Fruit fly (Drosophila melanogaster) whole organism, embryonic: Measurements from ENCODE around the gene CG7272.

Experiments
- Atf3 ChIP-seq: fragments of 200-800 bp; sonication (Bioruptor generic); optimal IDR thresholded peaks from 3 replicates; lab custom pipeline; 2016; ENCODE audit warnings: missing biosample characterization, missing genetic modification characterization
- Awh ChIP-seq: fragments of 200-800 bp; sonication (Bioruptor generic); IDR thresholded peaks from 2 replicates; pipeline ENCODE4, ENCODE4 v1.3.6; 2022; ENCODE audit warnings: missing biosample characterization, missing genetic modification characterization
- B-H2 ChIP-seq: fragments of 200-800 bp; sonication (Bioruptor generic); optimal IDR thresholded peaks from 2 replicates; lab custom pipeline; 2018; ENCODE audit warnings: missing biosample characterization, mild to moderate bottlenecking, missing genetic modification characterization
- CG10543 ChIP-seq: fragments of 200-800 bp; sonication (Bioruptor generic); optimal IDR thresholded peaks from 3 replicates; lab custom pipeline; 2017; ENCODE audit warnings: missing biosample characterization, mild to moderate bottlenecking, missing genetic modification characterization, moderate library complexity
- CG10959 ChIP-seq: fragments of 200-800 bp; sonication (Bioruptor generic); IDR thresholded peaks from 2 replicates; pipeline ENCODE4 v1.3.6; 2022; ENCODE audit warnings: missing biosample characterization, missing genetic modification characterization
- CG11723 ChIP-seq: fragments of 200-800 bp; sonication (Bioruptor generic); optimal IDR thresholded peaks from 2 replicates; lab custom pipeline; 2017; ENCODE audit warnings: missing biosample characterization, mild to moderate bottlenecking, missing genetic modification characterization
- CG12391 ChIP-seq: fragments of 200-800 bp; sonication (Bioruptor generic); optimal IDR thresholded peaks from 3 replicates; lab custom pipeline; 2018; ENCODE audit warnings: missing biosample characterization, mild to moderate bottlenecking, missing genetic modification characterization, moderate library complexity
- CG12744 ChIP-seq: fragments of 200-800 bp; sonication (Bioruptor generic); optimal IDR thresholded peaks from 2 replicates; lab custom pipeline; 2016; ENCODE audit warnings: missing biosample characterization, missing genetic modification characterization
- CG13296 ChIP-seq: fragments of 200-800 bp; sonication (Bioruptor generic); optimal IDR thresholded peaks from 3 replicates; lab custom pipeline; 2018; ENCODE audit warnings: missing biosample characterization, mild to moderate bottlenecking, missing genetic modification characterization
- CG14710 ChIP-seq: fragments of 200-800 bp; sonication (Bioruptor generic); optimal IDR thresholded peaks from 3 replicates; lab custom pipeline; 2019; ENCODE audit warnings: missing biosample characterization, mild to moderate bottlenecking, missing genetic modification characterization, moderate library complexity
- CG33557 ChIP-seq: fragments of 200-800 bp; sonication (Bioruptor generic); optimal IDR thresholded peaks from 2 replicates; lab custom pipeline; 2019; ENCODE audit warnings: missing biosample characterization, mild to moderate bottlenecking, missing genetic modification characterization, moderate library complexity
- CG4424 ChIP-seq: fragments of 200-800 bp; sonication (Bioruptor generic); optimal IDR thresholded peaks from 3 replicates; lab custom pipeline; 2016; ENCODE audit warnings: missing biosample characterization, missing genetic modification characterization
- CG6765 ChIP-seq: fragments of 200-800 bp; sonication (Bioruptor generic); optimal IDR thresholded peaks from 3 replicates; lab custom pipeline; 2017; ENCODE audit warnings: missing biosample characterization, mild to moderate bottlenecking, missing genetic modification characterization
- CG9817 ChIP-seq: fragments of 200-800 bp; sonication (Bioruptor generic); optimal IDR thresholded peaks from 2 replicates; lab custom pipeline; 2018; ENCODE audit warnings: missing biosample characterization, mild to moderate bottlenecking, missing genetic modification characterization, moderate library complexity
- CG9876 ChIP-seq: fragments of 200-800 bp; sonication (Bioruptor generic); optimal IDR thresholded peaks from 2 replicates; lab custom pipeline; 2016; ENCODE audit warnings: missing biosample characterization, missing genetic modification characterization
- CkIIα-i1 ChIP-seq: fragments of 200-800 bp; sonication (Bioruptor generic); IDR thresholded peaks from 2 replicates; pipeline ENCODE4 v1.3.6; 2022; ENCODE audit warnings: missing biosample characterization, missing genetic modification characterization
- D19A ChIP-seq: fragments of 200-800 bp; optimal IDR thresholded peaks from 3 replicates; lab custom pipeline; 2019; ENCODE audit warnings: missing biosample characterization, mild to moderate bottlenecking, missing genetic modification characterization, moderate library complexity
- Deaf1 ChIP-seq: fragments of 200-800 bp; optimal IDR thresholded peaks from 3 replicates; lab custom pipeline; 2019; ENCODE audit warnings: missing biosample characterization, mild to moderate bottlenecking, missing genetic modification characterization, moderate library complexity
- ERR ChIP-seq: fragments of 200-800 bp; sonication (Bioruptor generic); optimal IDR thresholded peaks from 2 replicates; lab custom pipeline; 2016; ENCODE audit warnings: missing biosample characterization, missing genetic modification characterization
- Eip74EF ChIP-seq, 2 experiments: fragments of 200-800 bp in 1 of 2; fragments of >200 bp in 1 of 2; sonication (Bioruptor generic) in 1 of 2; optimal IDR thresholded peaks; 2 replicates each; lab custom pipeline; 2017 to 2019; ENCODE audit warnings: missing biosample characterization in 2 of 2, missing genetic modification characterization in 2 of 2, mild to moderate bottlenecking in 1 of 2, moderate library complexity in 1 of 2
- GATAe ChIP-seq: fragments of 200-800 bp; sonication (Bioruptor generic); conservative IDR thresholded peaks from 2 replicates; pipeline ENCODE4 v1.3.6; 2022; ENCODE audit warnings: missing biosample characterization, missing genetic modification characterization
- HLH3B ChIP-seq: fragments of 200-800 bp; sonication (Bioruptor generic); IDR thresholded peaks from 2 replicates; pipeline ENCODE4 v1.3.6; 2022; ENCODE audit warnings: missing biosample characterization, missing genetic modification characterization
- Hand ChIP-seq: fragments of 200-800 bp; sonication (Bioruptor generic); optimal IDR thresholded peaks from 2 replicates; lab custom pipeline; 2017; ENCODE audit warnings: mild to moderate bottlenecking, missing biosample characterization, missing genetic modification reagents, missing genetic modification characterization
- HmgD ChIP-seq: fragments of 200-800 bp; sonication (Bioruptor generic); optimal IDR thresholded peaks from 3 replicates; lab custom pipeline; 2016; ENCODE audit warnings: missing biosample characterization, missing genetic modification characterization
- Mad ChIP-seq: fragments of 200-800 bp; sonication (Bioruptor generic); optimal IDR thresholded peaks from 2 replicates; lab custom pipeline; 2016; ENCODE audit warnings: missing biosample characterization, missing genetic modification characterization
- Med ChIP-seq: fragments of 200-800 bp; sonication (Bioruptor generic); peaks from one replicate; lab custom pipeline; 2016; ENCODE audit warnings: missing biosample characterization, missing genetic modification characterization, mild to moderate bottlenecking, inconsistent platforms, moderate library complexity
- NK7.1 ChIP-seq: fragments of 200-800 bp; sonication (Bioruptor generic); optimal IDR thresholded peaks from 3 replicates; lab custom pipeline; 2016; ENCODE audit warnings: missing biosample characterization, missing genetic modification characterization
- PHDP ChIP-seq: fragments of 200-800 bp; sonication (Bioruptor generic); optimal IDR thresholded peaks from 3 replicates; lab custom pipeline; 2018; ENCODE audit warnings: missing biosample characterization, mild to moderate bottlenecking, missing genetic modification characterization, moderate library complexity
- Pdp1 ChIP-seq, 2 experiments: fragments of 200-800 bp; sonication (Bioruptor generic); optimal IDR thresholded peaks; 3 replicates each; lab custom pipeline; 2016; ENCODE audit warnings: missing biosample characterization in 2 of 2, missing genetic modification characterization in 2 of 2, mild to moderate bottlenecking in 1 of 2, moderate library complexity in 1 of 2
- Rfx ChIP-seq: fragments of 200-800 bp; sonication (Bioruptor generic); IDR thresholded peaks from 2 replicates; pipeline ENCODE4 v1.3.6; 2022; ENCODE audit warnings: missing biosample characterization, missing genetic modification characterization
- Sox102F ChIP-seq: fragments of 200-800 bp; sonication (Bioruptor generic); optimal IDR thresholded peaks from 2 replicates; lab custom pipeline; 2018; ENCODE audit warnings: missing biosample characterization, mild to moderate bottlenecking, missing genetic modification characterization, moderate library complexity
- Xrp1 ChIP-seq: fragments of 200-800 bp; sonication (Bioruptor generic); IDR thresholded peaks from 2 replicates; pipeline ENCODE4 v1.3.6; 2022; ENCODE audit warnings: missing biosample characterization, missing genetic modification characterization
- ash1 ChIP-seq: fragments of 200-800 bp; sonication (Bioruptor generic); optimal IDR thresholded peaks from 2 replicates; lab custom pipeline; 2018; ENCODE audit warnings: missing biosample characterization, mild to moderate bottlenecking, missing genetic modification characterization
- dpn ChIP-seq, 2 experiments: fragments of 200-800 bp; sonication (Bioruptor generic); optimal IDR thresholded peaks; 3 replicates each; lab custom pipeline; 2016; ENCODE audit warnings: missing biosample characterization in 2 of 2, missing genetic modification characterization in 2 of 2
- eve ChIP-seq, 2 experiments: fragments of >200 bp; optimal IDR thresholded peaks; 2 replicates each; lab custom pipeline; 2017; ENCODE audit warnings: missing biosample characterization in 2 of 2, missing genetic modification characterization in 2 of 2
- fd96Cb ChIP-seq: fragments of 200-800 bp; sonication (Bioruptor generic); optimal IDR thresholded peaks from 2 replicates; lab custom pipeline; 2018; ENCODE audit warnings: missing biosample characterization, mild to moderate bottlenecking, missing genetic modification characterization, moderate library complexity
- hkb ChIP-seq, 2 experiments: fragments of 200-800 bp in 1 of 2; fragments of >200 bp in 1 of 2; sonication (Bioruptor generic) in 1 of 2; IDR thresholded peaks in 1 of 2; optimal IDR thresholded peaks in 1 of 2; 2 replicates each; pipeline versions ENCODE4 v1.3.6 to Lab custom; 2017 to 2022; ENCODE audit warnings: missing biosample characterization in 1 of 2, missing genetic modification characterization in 1 of 2
- jumu ChIP-seq: fragments of 200-800 bp; sonication (Bioruptor generic); optimal IDR thresholded peaks from 3 replicates; lab custom pipeline; 2016; ENCODE audit warnings: missing biosample characterization, missing genetic modification characterization
- kah ChIP-seq: fragments of 200-800 bp; sonication (Bioruptor generic); optimal IDR thresholded peaks from 2 replicates; lab custom pipeline; 2018; ENCODE audit warnings: missing biosample characterization, mild to moderate bottlenecking, missing genetic modification characterization
- lab ChIP-seq: fragments of 200-800 bp; sonication (Bioruptor generic); optimal IDR thresholded peaks from 3 replicates; lab custom pipeline; 2017; ENCODE audit warnings: missing biosample characterization, missing genetic modification characterization, mild to moderate bottlenecking, moderate library complexity, missing genetic modification reagents
- pb ChIP-seq: fragments of 200-800 bp; sonication (Bioruptor generic); optimal IDR thresholded peaks from 3 replicates; lab custom pipeline; 2016; ENCODE audit warnings: missing biosample characterization, missing genetic modification characterization
- pho ChIP-seq: fragments of 200-800 bp; sonication (Bioruptor generic); optimal IDR thresholded peaks from 2 replicates; lab custom pipeline; 2016; ENCODE audit warnings: missing biosample characterization, missing genetic modification characterization
- prd ChIP-seq, 3 experiments: fragments of >200 bp in 2 of 3; fragments of 200-800 bp in 1 of 3; sonication (Bioruptor generic) in 1 of 3; optimal IDR thresholded peaks in 2 of 3; IDR thresholded peaks in 1 of 3; 2 replicates in 2 of 3; 3 replicates in 1 of 3; pipeline versions ENCODE4 v1.3.6 to Lab custom; 2017 to 2022; ENCODE audit warnings: missing biosample characterization in 1 of 3, missing genetic modification characterization in 1 of 3
- repo ChIP-seq: fragments of 200-800 bp; sonication (Bioruptor generic); optimal IDR thresholded peaks from 2 replicates; lab custom pipeline; 2016; ENCODE audit warnings: missing biosample characterization, missing genetic modification characterization
- sc ChIP-seq, 3 experiments: fragments of >200 bp in 2 of 3; fragments of 200-800 bp in 1 of 3; sonication (Bioruptor generic) in 1 of 3; optimal IDR thresholded peaks; 2 replicates in 2 of 3; 3 replicates in 1 of 3; lab custom pipeline; 2017; ENCODE audit warnings: mild to moderate bottlenecking in 1 of 3, missing biosample characterization in 1 of 3, missing genetic modification characterization in 1 of 3, missing genetic modification reagents in 1 of 3
- seq ChIP-seq: fragments of 200-800 bp; sonication (Bioruptor generic); IDR thresholded peaks from 2 replicates; pipeline ENCODE4 v1.3.6; 2022; ENCODE audit warnings: missing biosample characterization, missing genetic modification characterization
- stwl ChIP-seq: fragments of 200-800 bp; sonication (Bioruptor generic); optimal IDR thresholded peaks from 3 replicates; lab custom pipeline; 2018; ENCODE audit warnings: missing biosample characterization, mild to moderate bottlenecking, missing genetic modification characterization, moderate library complexity
- z ChIP-seq: fragments of 200-800 bp; sonication (Bioruptor generic); IDR thresholded peaks from 3 replicates; pipeline ENCODE4 v1.3.6; 2022; ENCODE audit warnings: missing biosample characterization, missing genetic modification characterization

CG7272 gene

dm6 chr3L:15514814-15515495 is 14.2 kb downstream of the CG7272 start (continued):
- TF ChIP-seq jumu (no peak), Rfx (no peak), fd96Cb (no peak), dpn (GFP tag; optimal IDR thresholded peaks at IDR 0.05; lab: Kevin White, UChicago) (no peak), CG12391 (tag; lab: Kevin White, UChicago) (no peak), CG9817 (tag; lab: Kevin White, UChicago) (no peak), NK7.1 (no peak), Atf3 (GFP tag; lab: Kevin White, UChicago) (no peak), CG13296 (GFP tag; lab: Kevin White, UChicago) (no peak), CG33557 (GFP tag; lab: Kevin White, UChicago) (no peak), ERR (no peak), CG4424 (GFP tag; lab: Kevin White, UChicago) (no peak), lab (no peak), CkIIα-i1 (GFP tag; lab: Robert Waterston, UW) (no peak), Awh (GFP tag; lab: Robert Waterston, UW) (no peak), ash1 (GFP tag; lab: Kevin White, UChicago) (no peak), pho (no peak), Med (GFP tag; lab: Kevin White, UChicago) (peak; percentile 77), z (no peak), Sox102F (GFP tag; lab: Kevin White, UChicago) (no peak), B-H2 (GFP tag; lab: Kevin White, UChicago) (peak; percentile 0), HmgD (GFP tag; lab: Kevin White, UChicago) (no peak), CG10543 (GFP tag; lab: Kevin White, UChicago) (peak; percentile 73), CG14710 (tag; lab: Kevin White, UChicago) (no peak), stwl (tag; lab: Kevin White, UChicago) (no peak), D19A (tag; lab: Kevin White, UChicago) (no peak), CG10959 (GFP tag; lab: Robert Waterston, UW) (no peak), hkb (optimal IDR thresholded peaks at IDR 0.05; lab: Kevin White, UChicago) (no peak), hkb (GFP tag; IDR thresholded peaks at IDR 0.05; lab: Robert Waterston, UW) (peak; percentile 10; the same call in 1 of the 2 replicates), seq (no peak), CG12744 (GFP tag; lab: Kevin White, UChicago) (no peak), CG11723 (GFP tag; lab: Kevin White, UChicago) (no peak), sc (optimal IDR thresholded peaks at IDR 0.05; lab: Kevin White, UChicago) (no peak), sc (GFP tag; optimal IDR thresholded peaks at IDR 0.05; lab: Kevin White, UChicago) (no peak), PHDP (tag; lab: Kevin White, UChicago) (no peak), repo (GFP tag; lab: Kevin White, UChicago) (no peak), GATAe (GFP tag; lab: Robert Waterston, UW) (no peak), kah (GFP tag; lab: Kevin White, UChicago) (no peak), Xrp1 (GFP tag; lab: Robert Waterston, UW) (no peak), Mad (GFP tag; lab: Kevin White, UChicago) (no peak), prd (optimal IDR thresholded peaks at IDR 0.05; lab: Kevin White, UChicago) (no peak), prd (GFP tag; IDR thresholded peaks at IDR 0.05; lab: Robert Waterston, UW) (no peak), Deaf1 (tag; lab: Kevin White, UChicago) (no peak), Pdp1 (GFP tag; optimal IDR thresholded peaks at IDR 0.05; lab: Kevin White, UChicago) (peak in 1 of 2 experiments; percentile 43), eve (GFP tag; optimal IDR thresholded peaks at IDR 0.05; lab: Kevin White, UChicago) (peak in 1 of 2 experiments; percentile 81), pb (GFP tag; lab: Kevin White, UChicago) (no peak), CG9876 (GFP tag; lab: Kevin White, UChicago) (no peak), CG6765 (GFP tag; lab: Kevin White, UChicago) (peak; percentile 17), HLH3B (no peak), Hand (GFP tag; lab: Kevin White, UChicago) (peak; percentile 24), Eip74EF (GFP tag; optimal IDR thresholded peaks at IDR 0.05; lab: Kevin White, UChicago) (no peak)
